Comparison of ENCODE assay signal across 5 worm cellular contexts in the genomic region with DNA sequence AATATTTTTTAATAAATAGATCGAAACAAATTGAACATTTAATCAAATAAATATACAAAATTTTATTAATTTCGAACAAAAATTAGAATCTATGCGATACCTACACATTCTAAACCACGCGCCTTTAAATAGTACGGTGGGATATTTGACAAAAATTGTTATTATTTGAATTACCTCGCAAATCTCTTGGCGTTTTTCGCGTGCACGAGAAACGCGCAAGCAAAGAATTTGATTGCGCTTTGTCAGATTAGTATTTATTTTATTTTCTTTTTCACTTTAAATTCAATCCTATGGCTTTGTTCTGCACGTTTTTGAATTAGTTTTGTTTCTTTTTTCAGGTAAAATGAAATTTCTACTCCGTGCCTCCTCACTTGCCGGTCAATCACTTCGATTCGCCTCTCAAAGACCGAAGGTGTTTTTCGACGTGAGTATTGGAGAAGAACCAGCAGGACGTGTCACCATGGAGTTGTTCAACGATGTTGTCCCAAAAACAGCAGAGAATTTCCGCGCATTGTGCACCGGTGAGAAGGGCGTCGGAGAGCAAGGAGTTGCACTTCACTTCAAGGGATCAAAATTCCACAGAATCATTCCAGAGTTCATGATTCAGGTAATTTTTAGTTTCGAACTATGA.
TF ChIP-seq lines count a peak whose summit lies in the region.

TSS of gene cyn-1 (plus strand) at position 339 of the 631 bp plus-strand sequence.

TF ChIP-seq in whole organism, L1 larva, 84 proteins besides CTCF, POLR2A, EP300 and RAD21 (continues in another document):
- TF ChIP-seq dpl-1 (GFP tag; optimal IDR thresholded peaks at IDR 0.05; lab: Kevin White, UChicago) (peak; percentile 97 to 98 (median 98)), alr-1 (tag; optimal IDR thresholded peaks at IDR 0.05; lab: Kevin White, UChicago; ENCODE audit: borderline replicate concordance) (peak; percentile 8), ceh-8 (GFP tag; optimal IDR thresholded peaks at IDR 0.05; lab: Kevin White, UChicago) (peak; percentile 78), nhr-20 (tag; optimal IDR thresholded peaks at IDR 0.05; lab: Kevin White, UChicago) (peak; percentile 89), ama-1 (optimal IDR thresholded peaks at IDR 0.05; lab: Kevin White, UChicago) (peak; percentile 66), sox-4 (tag; optimal IDR thresholded peaks at IDR 0.05; lab: Kevin White, UChicago) (peak; percentile 67), hlh-17 (GFP tag; optimal IDR thresholded peaks at IDR 0.05; lab: Kevin White, UChicago; ENCODE audit: borderline replicate concordance) (no peak), zag-1 (tag; optimal IDR thresholded peaks at IDR 0.05; lab: Kevin White, UChicago) (no peak), pax-3 (tag; optimal IDR thresholded peaks at IDR 0.05; lab: Kevin White, UChicago) (peak; percentile 85), pag-3 (tag; optimal IDR thresholded peaks at IDR 0.05; lab: Kevin White, UChicago; ENCODE audit: borderline replicate concordance, insufficient read depth) (no peak), rnt-1 (tag; optimal IDR thresholded peaks at IDR 0.05; lab: Kevin White, UChicago) (peak; percentile 89), ces-1 (GFP tag; optimal IDR thresholded peaks at IDR 0.05; lab: Kevin White, UChicago) (no peak), nhr-28 (tag; optimal IDR thresholded peaks at IDR 0.05; lab: Kevin White, UChicago) (no peak), unc-86 (tag; optimal IDR thresholded peaks at IDR 0.05; lab: Kevin White, UChicago) (peak; percentile 82), nhr-76 (tag; optimal IDR thresholded peaks at IDR 0.05; lab: Kevin White, UChicago) (no peak), sptf-1 (tag; optimal IDR thresholded peaks at IDR 0.05; lab: Kevin White, UChicago) (no peak)

TF ChIP-seq in whole organism, L3 larva, 47 proteins besides CTCF, POLR2A, EP300 and RAD21 (continues in another document):
- TF ChIP-seq lin-15B (tag; optimal IDR thresholded peaks at IDR 0.05; lab: Kevin White, UChicago) (peak; percentile 88), ztf-11 (tag; optimal IDR thresholded peaks at IDR 0.05; lab: Kevin White, UChicago) (no peak), nhr-12 (tag; optimal IDR thresholded peaks at IDR 0.05; lab: Kevin White, UChicago) (no peak), ceh-82 (tag; optimal IDR thresholded peaks at IDR 0.05; lab: Kevin White, UChicago) (peak; percentile 26), nhr-77 (tag; optimal IDR thresholded peaks at IDR 0.05; lab: Kevin White, UChicago) (peak; percentile 14), fkh-10 (GFP tag; optimal IDR thresholded peaks at IDR 0.05; lab: Kevin White, UChicago) (peak; percentile 38), nhr-43 (tag; optimal IDR thresholded peaks at IDR 0.05; lab: Kevin White, UChicago; ENCODE audit: poor library complexity, severe bottlenecking) (peak; percentile 76), snpc-4 (tag; optimal IDR thresholded peaks at IDR 0.05; lab: Kevin White, UChicago) (peak; percentile 86), lsy-12 (tag; optimal IDR thresholded peaks at IDR 0.05; lab: Kevin White, UChicago) (peak; percentile 77), pha-4 (tag; optimal IDR thresholded peaks at IDR 0.05; lab: Kevin White, UChicago) (peak; percentile 93), hmg-11 (tag; optimal IDR thresholded peaks at IDR 0.05; lab: Kevin White, UChicago) (peak; percentile 41), R02D3.7 (tag; optimal IDR thresholded peaks at IDR 0.05; lab: Kevin White, UChicago) (peak; percentile 72), egl-5 (tag; optimal IDR thresholded peaks at IDR 0.05; lab: Kevin White, UChicago) (peak; percentile 87), ceh-16 (tag; optimal IDR thresholded peaks at IDR 0.05; lab: Kevin White, UChicago) (no peak), ceh-28 (tag; optimal IDR thresholded peaks at IDR 0.05; lab: Kevin White, UChicago) (peak; percentile 68), nhr-23 (tag; optimal IDR thresholded peaks at IDR 0.05; lab: Kevin White, UChicago) (peak; percentile 91), nhr-76 (tag; optimal IDR thresholded peaks at IDR 0.05; lab: Kevin White, UChicago) (no peak)

TF ChIP-seq in whole organism, early embryonic, 17 proteins besides CTCF, POLR2A, EP300 and RAD21:
- TF ChIP-seq flt-1 (GFP tag; IDR thresholded peaks at IDR 0.05; lab: Robert Waterston, UW) (no peak), ceh-13 (GFP tag; optimal IDR thresholded peaks at IDR 0.05; lab: Kevin White, UChicago) (no peak), hnd-1 (tag; optimal IDR thresholded peaks at IDR 0.05; lab: Kevin White, UChicago) (no peak), ets-7 (tag; optimal IDR thresholded peaks at IDR 0.05; lab: Kevin White, UChicago) (no peak), ama-1 (optimal IDR thresholded peaks at IDR 0.05; lab: Kevin White, UChicago) (no peak), scrt-1 (GFP tag; IDR thresholded peaks at IDR 0.05; lab: Robert Waterston, UW) (no peak), tbx-37 (GFP tag; conservative IDR thresholded peaks at IDR 0.05; lab: Robert Waterston, UW) (no peak), tra-4 (tag; optimal IDR thresholded peaks at IDR 0.05; lab: Kevin White, UChicago) (no peak), tbx-11 (GFP tag; IDR thresholded peaks at IDR 0.05; lab: Robert Waterston, UW) (no peak), B0310.2 (tag; optimal IDR thresholded peaks at IDR 0.05; lab: Kevin White, UChicago) (no peak), sea-1 (GFP tag; conservative IDR thresholded peaks at IDR 0.05; lab: Robert Waterston, UW) (no peak), hmbx-1 (tag; optimal IDR thresholded peaks at IDR 0.05; lab: Kevin White, UChicago) (no peak), pes-1 (GFP tag; IDR thresholded peaks at IDR 0.05; lab: Robert Waterston, UW) (0 out of 2 replicates have a peak, but pooled peaks have one; percentile 36), F13C5.2 (tag; optimal IDR thresholded peaks at IDR 0.05; lab: Kevin White, UChicago) (peak; percentile 61), hmg-4 (GFP tag; optimal IDR thresholded peaks at IDR 0.05; lab: Kevin White, UChicago) (no peak), ceh-36 (tag; optimal IDR thresholded peaks at IDR 0.05; lab: Kevin White, UChicago) (no peak), aly-1 (tag; optimal IDR thresholded peaks at IDR 0.05; lab: Kevin White, UChicago) (no peak)

TF ChIP-seq in whole organism, midembryonic, 9 proteins besides CTCF, POLR2A, EP300 and RAD21:
- TF ChIP-seq cog-1 (tag; optimal IDR thresholded peaks at IDR 0.05; lab: Kevin White, UChicago) (peak; percentile 2), T22C8.4 (GFP tag; IDR thresholded peaks at IDR 0.05; lab: Robert Waterston, UW) (no peak), tab-1 (GFP tag; IDR thresholded peaks at IDR 0.05; lab: Robert Waterston, UW) (no peak), ztf-23 (GFP tag; IDR thresholded peaks at IDR 0.05; lab: Robert Waterston, UW) (no peak), klf-2 (GFP tag; conservative IDR thresholded peaks at IDR 0.05; lab: Robert Waterston, UW) (no peak), flt-1 (GFP tag; IDR thresholded peaks at IDR 0.05; lab: Robert Waterston, UW) (0 out of 2 replicates have a peak, but pooled peaks have one; percentile 34)

TF ChIP-seq in whole organism, young adult, 124 proteins besides CTCF, POLR2A, EP300 and RAD21 (continues in another document):
- peak; percentile 96 for TF ChIP-seq lin-54 (GFP tag; optimal IDR thresholded peaks at IDR 0.05; lab: Kevin White, UChicago)
- TF ChIP-seq snpc-3.4 (tag; optimal IDR thresholded peaks at IDR 0.05; lab: Kevin White, UChicago): peak; percentile 71
- no peak for TF ChIP-seq nfya-2 (GFP tag; IDR thresholded peaks at IDR 0.05; lab: Robert Waterston, UW)
- peak; percentile 65 for TF ChIP-seq lsl-1 (GFP tag; optimal IDR thresholded peaks at IDR 0.05; lab: Kevin White, UChicago)
- TF ChIP-seq ceh-100 (GFP tag; IDR thresholded peaks at IDR 0.05; lab: Robert Waterston, UW): peak; percentile 75
- peak; percentile 54; the same call in 1 of the 2 replicates for TF ChIP-seq D2030.7 (GFP tag; IDR thresholded peaks at IDR 0.05; lab: Robert Waterston, UW)
- no peak for TF ChIP-seq cebp-1 (GFP tag; IDR thresholded peaks at IDR 0.05; lab: Robert Waterston, UW)
- peak; percentile 72 for TF ChIP-seq cebp-1 (tag; optimal IDR thresholded peaks at IDR 0.05; lab: Kevin White, UChicago)
- peak; percentile 25; the same call in 1 of the 2 replicates for TF ChIP-seq pbrm-1 (GFP tag; IDR thresholded peaks at IDR 0.05; lab: Robert Waterston, UW)
- no peak for TF ChIP-seq atf-7 (tag; optimal IDR thresholded peaks at IDR 0.05; lab: Kevin White, UChicago)
- peak; percentile 82 for TF ChIP-seq B0336.3 (GFP tag; IDR thresholded peaks at IDR 0.05; lab: Robert Waterston, UW)
- TF ChIP-seq B0035.1 (tag; optimal IDR thresholded peaks at IDR 0.05; lab: Kevin White, UChicago): peak; percentile 12
- peak; percentile 32 for TF ChIP-seq attf-5 (GFP tag; optimal IDR thresholded peaks at IDR 0.05; lab: Kevin White, UChicago)
- TF ChIP-seq madf-8 (GFP tag; conservative IDR thresholded peaks at IDR 0.05; lab: Robert Waterston, UW): peak; percentile 34; the same call in 1 of the 2 replicates
- TF ChIP-seq cebp-2 (GFP tag; IDR thresholded peaks at IDR 0.05; lab: Robert Waterston, UW): no peak
- TF ChIP-seq rcor-1 (GFP tag; IDR thresholded peaks at IDR 0.05; lab: Robert Waterston, UW): peak; percentile 53
- TF ChIP-seq ztf-22 (GFP tag; optimal IDR thresholded peaks at IDR 0.05; lab: Kevin White, UChicago): no peak
- TF ChIP-seq F22D6.2 (tag; optimal IDR thresholded peaks at IDR 0.05; lab: Kevin White, UChicago): peak; percentile 15
- peak; percentile 61 to 96 (median 74) for TF ChIP-seq lin-35 (GFP tag; optimal IDR thresholded peaks at IDR 0.05; lab: Kevin White, UChicago)
- TF ChIP-seq let-607 (tag; optimal IDR thresholded peaks at IDR 0.05; lab: Kevin White, UChicago): peak in 1 of 2 experiments; percentile 44
- peak; percentile 67 for TF ChIP-seq ZK185.1 (tag; optimal IDR thresholded peaks at IDR 0.05; lab: Kevin White, UChicago; ENCODE audit: poor library complexity, severe bottlenecking)
- TF ChIP-seq snpc-1.1 (tag; optimal IDR thresholded peaks at IDR 0.05; lab: Kevin White, UChicago; ENCODE audit: insufficient read depth): peak; percentile 43
- peak; percentile 66 for TF ChIP-seq madf-6 (GFP tag; IDR thresholded peaks at IDR 0.05; lab: Robert Waterston, UW)
- peak; percentile 91 for TF ChIP-seq Y53G8AR.9 (GFP tag; conservative IDR thresholded peaks at IDR 0.05; lab: Robert Waterston, UW)
- peak; percentile 96 for TF ChIP-seq ztf-18 (tag; optimal IDR thresholded peaks at IDR 0.05; lab: Kevin White, UChicago)
- TF ChIP-seq hsf-1 (GFP tag; IDR thresholded peaks at IDR 0.05; lab: Robert Waterston, UW): 0 out of 2 replicates have a peak, but pooled peaks have one; percentile 9
- TF ChIP-seq F39B2.1 (GFP tag; IDR thresholded peaks at IDR 0.05; lab: Robert Waterston, UW): no peak
- peak; percentile 44; the same call in 1 of the 2 replicates for TF ChIP-seq ekl-4 (GFP tag; IDR thresholded peaks at IDR 0.05; lab: Robert Waterston, UW)
- TF ChIP-seq ztf-26 (tag; optimal IDR thresholded peaks at IDR 0.05; lab: Kevin White, UChicago): peak; percentile 42
- peak; percentile 20 for TF ChIP-seq ama-1 (optimal IDR thresholded peaks at IDR 0.05; lab: Kevin White, UChicago)
- no peak for TF ChIP-seq ama-1 (GFP tag; optimal IDR thresholded peaks at IDR 0.05; lab: Kevin White, UChicago)
- peak; percentile 53 for TF ChIP-seq hmg-1.2 (GFP tag; IDR thresholded peaks at IDR 0.05; lab: Robert Waterston, UW)

Comparison
In these comparisons a context has a peak if more than half of its experiments do, and no peak if none do; other contexts are left out.
1. Of the 8 proteins assayed by ChIP-seq in both whole organism, young adult and whole organism, L1 larva: peak only in whole organism, young adult: none; only in whole organism, L1 larva: nhr-90; in both: dpl-1, efl-1, lin-35, snpc-4 and unc-130; in neither: 1; mixed calls (peak in some experiments, not most) for 1.